Worm (Caenorhabditis elegans) whole organism, mixed stage, embryonic: Measurements from ENCODE around the gene jud-4.

Experiments
- M03D4.4 ChIP-seq: sonication (generic microtip); optimal IDR thresholded peaks from 2 replicates; lab custom pipeline; 2017; ENCODE audit warnings: mild to moderate bottlenecking, missing genetic modification characterization, missing compliant biosample characterization
- bed-3 ChIP-seq: fragments of 200-800 bp; sonication (Bioruptor generic); optimal IDR thresholded peaks from 3 replicates; lab custom pipeline; 2018; ENCODE audit warnings: mild to moderate bottlenecking, missing genetic modification characterization, moderate library complexity, missing compliant biosample characterization
- blmp-1 ChIP-seq: fragments of 150-350 bp; optimal IDR thresholded peaks from 2 replicates; lab custom pipeline; 2014; ENCODE audit warnings: missing biosample characterization, missing genetic modification characterization
- ceh-39 ChIP-seq: fragments of 150-350 bp; optimal IDR thresholded peaks from 2 replicates; lab custom pipeline; 2014; ENCODE audit warnings: missing biosample characterization, missing genetic modification characterization
- ceh-43 ChIP-seq: fragments of 200-800 bp; sonication (Bioruptor generic); optimal IDR thresholded peaks from 2 replicates; lab custom pipeline; 2018; ENCODE audit warnings: mild to moderate bottlenecking, missing genetic modification characterization, moderate library complexity, missing compliant biosample characterization
- ceh-83 ChIP-seq: fragments of 200-800 bp; sonication (Bioruptor generic); optimal IDR thresholded peaks from 2 replicates; lab custom pipeline; 2018; ENCODE audit warnings: mild to moderate bottlenecking, missing genetic modification characterization, missing compliant biosample characterization
- ces-1 ChIP-seq: fragments of 150-350 bp; optimal IDR thresholded peaks from 2 replicates; lab custom pipeline; 2014; ENCODE audit warnings: missing biosample characterization, missing genetic modification reagents, missing genetic modification characterization
- cnd-1 ChIP-seq: fragments of 200-800 bp; sonication (Bioruptor generic); optimal IDR thresholded peaks from 2 replicates; lab custom pipeline; 2018; ENCODE audit warnings: mild to moderate bottlenecking, missing genetic modification characterization, missing compliant biosample characterization
- drap-1 ChIP-seq: fragments of 200-800 bp; sonication (Bioruptor generic); optimal IDR thresholded peaks from 3 replicates; lab custom pipeline; 2018; ENCODE audit warnings: mild to moderate bottlenecking, missing genetic modification characterization, missing compliant biosample characterization
- elt-1 ChIP-seq: sonication (generic microtip); optimal IDR thresholded peaks from 2 replicates; lab custom pipeline; 2017; ENCODE audit warnings: missing genetic modification characterization, mild to moderate bottlenecking, missing compliant biosample characterization, antibody characterized with exemption, moderate library complexity, borderline replicate concordance; ENCODE audit not compliant: insufficient read depth
- elt-3 ChIP-seq: fragments of 150-350 bp; optimal IDR thresholded peaks from 2 replicates; lab custom pipeline; 2014; ENCODE audit warnings: missing biosample characterization, missing genetic modification characterization
- flh-1 ChIP-seq: fragments of 200-800 bp; sonication (Bioruptor generic); optimal IDR thresholded peaks from 2 replicates; lab custom pipeline; 2018; ENCODE audit warnings: mild to moderate bottlenecking, missing genetic modification characterization, moderate library complexity, missing compliant biosample characterization
- ham-2 ChIP-seq: fragments of 200-800 bp; sonication (Bioruptor generic); optimal IDR thresholded peaks from 2 replicates; lab custom pipeline; 2018; ENCODE audit warnings: mild to moderate bottlenecking, missing genetic modification characterization, missing compliant biosample characterization
- hlh-1 ChIP-seq: fragments of 150-350 bp; optimal IDR thresholded peaks from 2 replicates; lab custom pipeline; 2014; ENCODE audit warnings: missing biosample characterization, missing genetic modification reagents, missing genetic modification characterization
- lin-13 ChIP-seq: fragments of 150-350 bp; optimal IDR thresholded peaks from 2 replicates; lab custom pipeline; 2014; ENCODE audit warnings: missing biosample characterization, missing genetic modification characterization
- lin-32 ChIP-seq: fragments of 200-800 bp; sonication (Bioruptor generic); optimal IDR thresholded peaks from 2 replicates; lab custom pipeline; 2018; ENCODE audit warnings: mild to moderate bottlenecking, missing genetic modification characterization, missing compliant biosample characterization
- lsy-2 ChIP-seq: fragments of 150-350 bp; optimal IDR thresholded peaks from 2 replicates; lab custom pipeline; 2014; ENCODE audit warnings: missing biosample characterization, missing genetic modification characterization
- mab-5 ChIP-seq: fragments of 150-350 bp; optimal IDR thresholded peaks from 2 replicates; lab custom pipeline; 2014; ENCODE audit warnings: missing biosample characterization, missing genetic modification characterization
- mep-1 ChIP-seq: fragments of 150-350 bp; optimal IDR thresholded peaks from 2 replicates; lab custom pipeline; 2017; ENCODE audit warnings: missing biosample characterization, missing genetic modification reagents, missing genetic modification characterization, inconsistent platforms
- mls-2 ChIP-seq: sonication (generic microtip); optimal IDR thresholded peaks from 2 replicates; lab custom pipeline; 2016; ENCODE audit warnings: mild to moderate bottlenecking, missing genetic modification characterization, moderate library complexity, missing compliant biosample characterization
- nhr-12 ChIP-seq: fragments of 150-350 bp; optimal IDR thresholded peaks from 2 replicates; lab custom pipeline; 2014; ENCODE audit warnings: missing biosample characterization, missing genetic modification characterization
- nhr-237 ChIP-seq: fragments of 150-350 bp; optimal IDR thresholded peaks from 2 replicates; lab custom pipeline; 2014; ENCODE audit warnings: missing biosample characterization, missing genetic modification characterization
- nhr-28 ChIP-seq: fragments of 150-350 bp; optimal IDR thresholded peaks from 2 replicates; lab custom pipeline; 2014; ENCODE audit warnings: missing biosample characterization, missing genetic modification characterization
- nhr-76 ChIP-seq: sonication (generic microtip); optimal IDR thresholded peaks from 2 replicates; lab custom pipeline; 2017; ENCODE audit warnings: missing biosample characterization, missing genetic modification characterization
- pha-4 ChIP-seq: fragments of 150-350 bp; optimal IDR thresholded peaks from 2 replicates; lab custom pipeline; 2018; ENCODE audit warnings: missing biosample characterization, missing genetic modification reagents, missing genetic modification characterization
- sem-2 ChIP-seq: fragments of 200-800 bp; sonication (Bioruptor generic); optimal IDR thresholded peaks from 2 replicates; lab custom pipeline; 2018; ENCODE audit warnings: mild to moderate bottlenecking, missing genetic modification characterization, missing compliant biosample characterization
- snpc-4 ChIP-seq: fragments of 150-350 bp; optimal IDR thresholded peaks from 2 replicates; lab custom pipeline; 2014; ENCODE audit warnings: missing biosample characterization, missing genetic modification characterization
- sptf-1 ChIP-seq: sonication (generic microtip); optimal IDR thresholded peaks from 2 replicates; lab custom pipeline; 2017; ENCODE audit warnings: mild to moderate bottlenecking, missing genetic modification characterization, moderate library complexity, missing compliant biosample characterization
- unc-120 ChIP-seq: sonication (generic microtip); optimal IDR thresholded peaks from 2 replicates; lab custom pipeline; 2017; ENCODE audit warnings: missing genetic modification characterization, missing compliant biosample characterization; ENCODE audit not compliant: poor library complexity, severe bottlenecking
- unc-39 ChIP-seq: fragments of 150-350 bp; optimal IDR thresholded peaks from 2 replicates; lab custom pipeline; 2014; ENCODE audit warnings: missing biosample characterization, missing genetic modification characterization
- unc-62 ChIP-seq: fragments of 150-350 bp; optimal IDR thresholded peaks from 2 replicates; lab custom pipeline; 2014; ENCODE audit warnings: missing biosample characterization, missing genetic modification reagents, missing genetic modification characterization
- zip-8 ChIP-seq: fragments of 150-350 bp; optimal IDR thresholded peaks from 2 replicates; lab custom pipeline; 2014; ENCODE audit warnings: missing biosample characterization, missing genetic modification characterization
- ztf-11 ChIP-seq: fragments of 150-350 bp; optimal IDR thresholded peaks from 2 replicates; lab custom pipeline; 2014; ENCODE audit warnings: missing biosample characterization, missing genetic modification characterization

The jud-4 gene

DNA sequence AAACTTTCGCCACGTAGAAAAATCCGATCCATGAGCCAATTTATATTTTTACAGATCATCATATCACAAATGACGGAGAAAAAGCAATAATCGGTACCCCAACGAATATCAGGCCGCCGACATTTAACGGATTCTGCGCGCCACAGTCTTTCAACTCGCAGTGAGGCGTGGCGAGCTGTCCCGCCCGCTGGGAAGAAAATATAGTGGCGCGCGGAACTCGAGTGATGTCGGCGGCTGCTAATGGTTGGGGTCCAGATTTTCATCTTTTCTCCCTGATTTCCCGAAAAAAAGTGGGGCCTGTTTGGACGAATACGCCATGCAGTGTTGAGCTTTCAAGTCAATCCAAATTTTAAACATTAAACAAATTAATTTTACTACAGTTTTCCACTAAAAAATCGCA is 5.3 kb upstream of the jud-4 start:
- TF ChIP-seq cnd-1 (tag; lab: Kevin White, UChicago) (no peak), nhr-237 (tag; lab: Kevin White, UChicago) (no peak), lin-32 (GFP tag; lab: Kevin White, UChicago) (no peak)

DNA sequence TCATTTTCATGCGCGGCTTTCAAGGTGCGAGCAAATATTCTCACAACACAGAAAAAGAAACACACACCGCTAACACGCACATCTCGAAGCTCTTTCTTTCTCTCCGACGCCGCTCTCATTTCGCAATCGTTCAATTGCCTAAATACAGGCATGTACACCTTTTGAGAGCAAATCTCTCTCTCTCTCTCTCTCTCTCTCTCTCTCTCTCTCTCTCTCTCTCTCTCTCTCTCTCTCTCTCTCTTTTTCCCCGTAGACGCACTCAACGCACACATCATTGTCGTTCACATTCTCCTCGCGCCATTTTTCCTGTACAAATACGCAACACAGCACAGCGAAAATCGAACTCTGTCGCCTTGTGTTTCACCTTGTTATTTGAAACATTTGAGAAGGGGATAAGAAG is 4.6 kb upstream of the jud-4 start:
- peak; percentile 7 for TF ChIP-seq M03D4.4 (tag; lab: Kevin White, UChicago)
- no peak for TF ChIP-seq flh-1
- TF ChIP-seq mls-2 (tag; lab: Kevin White, UChicago) = peak; percentile 1
- TF ChIP-seq nhr-12 (tag; lab: Kevin White, UChicago) = no peak
- TF ChIP-seq ham-2 (GFP tag; lab: Kevin White, UChicago) = no peak
- TF ChIP-seq ceh-83 = no peak
- peak; percentile 58 for TF ChIP-seq sptf-1 (tag; lab: Kevin White, UChicago)
- TF ChIP-seq pha-4 = peak; percentile 67
- peak; percentile 20 for TF ChIP-seq cnd-1 (tag; lab: Kevin White, UChicago)
- peak; percentile 33 for TF ChIP-seq unc-120 (tag; lab: Kevin White, UChicago)
- no peak for TF ChIP-seq unc-39 (tag; lab: Kevin White, UChicago)
- peak; percentile 41 for TF ChIP-seq nhr-237 (tag; lab: Kevin White, UChicago)
- no peak for TF ChIP-seq nhr-28
- TF ChIP-seq ceh-39 = no peak
- TF ChIP-seq nhr-76 (tag; lab: Kevin White, UChicago) = no peak

DNA sequence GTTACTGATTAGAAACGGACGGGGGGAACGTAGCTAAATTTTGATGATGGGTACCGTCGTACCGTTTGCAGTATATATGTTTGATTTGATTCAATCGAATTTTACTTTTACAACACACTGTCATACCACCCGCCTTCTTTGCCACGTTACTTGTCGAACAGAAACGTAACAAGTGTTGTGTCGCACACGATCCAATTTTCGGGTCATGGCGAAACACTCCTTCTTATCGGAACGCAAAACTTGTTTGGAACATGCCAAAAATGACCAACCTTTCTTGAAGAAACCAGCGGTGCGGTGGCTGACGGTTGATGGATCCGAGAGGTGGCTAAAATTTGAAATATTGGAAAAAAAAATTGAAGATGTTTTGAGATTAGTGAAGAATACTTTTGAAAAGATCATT is 3.6 kb upstream of the jud-4 start:
- TF ChIP-seq nhr-12 (tag; lab: Kevin White, UChicago) (no peak), ham-2 (GFP tag; lab: Kevin White, UChicago) (no peak), nhr-76 (tag; lab: Kevin White, UChicago) (no peak), lin-13 (tag; lab: Kevin White, UChicago) (no peak), mab-5 (tag; lab: Kevin White, UChicago) (no peak), ceh-83 (no peak), unc-62 (GFP tag; lab: Kevin White, UChicago) (no peak), unc-39 (tag; lab: Kevin White, UChicago) (no peak), sem-2 (GFP tag; lab: Kevin White, UChicago) (no peak), snpc-4 (no peak), mep-1 (no peak), bed-3 (GFP tag; lab: Kevin White, UChicago) (no peak), unc-120 (tag; lab: Kevin White, UChicago) (no peak), lin-32 (GFP tag; lab: Kevin White, UChicago) (no peak), ces-1 (GFP tag; lab: Kevin White, UChicago) (no peak)

DNA sequence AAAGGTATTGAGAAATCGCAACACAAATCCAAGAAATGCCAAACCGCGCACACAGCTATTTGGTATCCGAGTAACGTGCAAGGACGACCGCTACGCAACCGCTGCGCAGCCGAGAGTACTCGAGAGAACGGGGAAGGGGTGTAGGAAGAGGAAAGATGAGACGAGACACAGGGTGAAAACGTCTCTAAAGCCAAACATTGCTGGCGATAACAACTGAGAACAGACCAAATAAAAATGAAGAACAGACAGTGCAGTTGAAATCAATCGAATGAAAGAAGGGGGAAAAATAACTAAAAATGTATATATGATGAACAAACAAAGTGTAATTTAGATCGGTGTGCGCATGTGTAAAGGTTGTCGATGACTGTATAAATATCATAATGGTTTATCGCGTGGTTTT is 2.7 kb upstream of the jud-4 start:
- TF ChIP-seq ceh-43 = no peak
- no peak for TF ChIP-seq sem-2 (GFP tag; lab: Kevin White, UChicago)
- TF ChIP-seq nhr-76 (tag; lab: Kevin White, UChicago) = no peak
- TF ChIP-seq ceh-39 = no peak
- no peak for TF ChIP-seq ztf-11
- no peak for TF ChIP-seq nhr-28
- TF ChIP-seq hlh-1 = peak; percentile 2
- TF ChIP-seq cnd-1 (tag; lab: Kevin White, UChicago) = peak; percentile 21
- TF ChIP-seq snpc-4 = no peak
- peak; percentile 35 for TF ChIP-seq mep-1
- no peak for TF ChIP-seq flh-1
- TF ChIP-seq zip-8 (tag; lab: Kevin White, UChicago) = no peak
- peak; percentile 10 for TF ChIP-seq lsy-2 (tag; lab: Kevin White, UChicago)
- TF ChIP-seq elt-1 (tag; lab: Kevin White, UChicago) = no peak
- peak; percentile 30 for TF ChIP-seq ham-2 (GFP tag; lab: Kevin White, UChicago)
- TF ChIP-seq lin-13 (tag; lab: Kevin White, UChicago) = peak; percentile 0
- TF ChIP-seq blmp-1 (tag; lab: Kevin White, UChicago) = no peak
- no peak for TF ChIP-seq drap-1 (GFP tag; lab: Kevin White, UChicago)
- peak; percentile 59 for TF ChIP-seq pha-4
- no peak for TF ChIP-seq elt-3 (tag; lab: Kevin White, UChicago)
- no peak for TF ChIP-seq ceh-83
- TF ChIP-seq, all 35 proteins: peak for 7
